Fruit fly (Drosophila melanogaster) whole organism, embryonic: Measurements from ENCODE around the gene CG9717.

Experiments
- Asciz ChIP-seq: fragments of 200-800 bp; sonication (Bioruptor generic); optimal IDR thresholded peaks from 2 replicates; lab custom pipeline; 2017; ENCODE audit warnings: missing biosample characterization, mild to moderate bottlenecking, missing genetic modification characterization, missing genetic modification reagents
- Atf-2 ChIP-seq: fragments of 200-800 bp; sonication (Bioruptor generic); optimal IDR thresholded peaks from 2 replicates; lab custom pipeline; 2016; ENCODE audit warnings: missing biosample characterization, missing genetic modification characterization
- B-H2 ChIP-seq: fragments of 200-800 bp; sonication (Bioruptor generic); optimal IDR thresholded peaks from 2 replicates; lab custom pipeline; 2018; ENCODE audit warnings: missing biosample characterization, mild to moderate bottlenecking, missing genetic modification characterization
- CG10147 ChIP-seq: fragments of 200-800 bp; sonication (Bioruptor generic); optimal IDR thresholded peaks from 2 replicates; lab custom pipeline; 2019; ENCODE audit warnings: missing biosample characterization, mild to moderate bottlenecking, missing genetic modification characterization, moderate library complexity
- CG10979 ChIP-seq: fragments of 200-800 bp; sonication (Bioruptor generic); optimal IDR thresholded peaks from 2 replicates; lab custom pipeline; 2018; ENCODE audit warnings: missing biosample characterization, mild to moderate bottlenecking, missing genetic modification characterization, moderate library complexity
- CG11696 ChIP-seq: fragments of 200-800 bp; sonication (Bioruptor generic); IDR thresholded peaks from 2 replicates; pipeline ENCODE4 v1.3.6; 2022; ENCODE audit warnings: missing biosample characterization, missing genetic modification characterization
- CG13296 ChIP-seq: fragments of 200-800 bp; sonication (Bioruptor generic); optimal IDR thresholded peaks from 3 replicates; lab custom pipeline; 2018; ENCODE audit warnings: missing biosample characterization, mild to moderate bottlenecking, missing genetic modification characterization
- CG14050 ChIP-seq: fragments of 200-800 bp; sonication (Bioruptor generic); IDR thresholded peaks from 3 replicates; pipeline ENCODE4 v1.3.6; 2022; ENCODE audit warnings: missing biosample characterization, missing genetic modification characterization
- CG18262 ChIP-seq: fragments of 200-800 bp; optimal IDR thresholded peaks from 3 replicates; lab custom pipeline; 2019; ENCODE audit warnings: missing biosample characterization, mild to moderate bottlenecking, missing genetic modification characterization, moderate library complexity
- CG2202 ChIP-seq: fragments of 200-800 bp; sonication (Bioruptor generic); optimal IDR thresholded peaks from 2 replicates; lab custom pipeline; 2018; ENCODE audit warnings: missing biosample characterization, mild to moderate bottlenecking, missing genetic modification characterization
- CG3281 ChIP-seq: fragments of 200-800 bp; sonication (Bioruptor generic); optimal IDR thresholded peaks from 3 replicates; lab custom pipeline; 2017; ENCODE audit warnings: missing biosample characterization, mild to moderate bottlenecking, missing genetic modification characterization
- CG4282 ChIP-seq: fragments of 200-800 bp; sonication (Bioruptor generic); optimal IDR thresholded peaks from 2 replicates; lab custom pipeline; 2016; ENCODE audit warnings: missing biosample characterization, missing genetic modification characterization
- CG6765 ChIP-seq: fragments of 200-800 bp; sonication (Bioruptor generic); optimal IDR thresholded peaks from 3 replicates; lab custom pipeline; 2017; ENCODE audit warnings: missing biosample characterization, mild to moderate bottlenecking, missing genetic modification characterization
- CG7372 ChIP-seq: fragments of 200-800 bp; sonication (Bioruptor generic); IDR thresholded peaks from 2 replicates; pipeline ENCODE4 v1.3.6; 2022; ENCODE audit warnings: missing biosample characterization, missing genetic modification characterization
- CG7786 ChIP-seq: fragments of 200-800 bp; sonication (Bioruptor generic); optimal IDR thresholded peaks from 2 replicates; lab custom pipeline; 2016; ENCODE audit warnings: missing biosample characterization, missing genetic modification characterization
- CG7963 ChIP-seq: fragments of 200-800 bp; sonication (Bioruptor generic); IDR thresholded peaks from 3 replicates; pipeline ENCODE4 v1.3.6; 2022; ENCODE audit warnings: missing biosample characterization, missing genetic modification characterization; ENCODE audit not compliant: partially characterized antibody
- CG8478 ChIP-seq: fragments of >200 bp; optimal IDR thresholded peaks from 2 replicates; lab custom pipeline; 2018
- Camta ChIP-seq: fragments of 200-800 bp; sonication (Bioruptor generic); optimal IDR thresholded peaks from 2 replicates; lab custom pipeline; 2016; ENCODE audit warnings: missing biosample characterization, missing genetic modification characterization
- D ChIP-seq, 2 experiments: fragments of 200-800 bp in 1 of 2; fragments of >200 bp in 1 of 2; sonication (Bioruptor generic) in 1 of 2; optimal IDR thresholded peaks; 2 replicates in 1 of 2; 3 replicates in 1 of 2; lab custom pipeline; 2017; ENCODE audit warnings: mild to moderate bottlenecking in 1 of 2, missing biosample characterization in 1 of 2, missing genetic modification characterization in 1 of 2, missing genetic modification reagents in 1 of 2
- Dip2 ChIP-seq: fragments of 200-800 bp; sonication (Bioruptor generic); IDR thresholded peaks from 2 replicates; pipeline ENCODE4 v1.3.6; 2022; ENCODE audit warnings: missing biosample characterization, missing genetic modification characterization
- Elba2 ChIP-seq: fragments of 200-800 bp; sonication (Bioruptor generic); optimal IDR thresholded peaks from 3 replicates; lab custom pipeline; 2016; ENCODE audit warnings: missing biosample characterization, missing genetic modification characterization
- H15 ChIP-seq: fragments of 200-800 bp; sonication (Bioruptor generic); IDR thresholded peaks from 3 replicates; pipeline ENCODE4 v1.3.6; 2022; ENCODE audit warnings: missing biosample characterization, missing genetic modification characterization
- HLH54F ChIP-seq: fragments of 200-800 bp; sonication (Bioruptor generic); optimal IDR thresholded peaks from 3 replicates; lab custom pipeline; 2016; ENCODE audit warnings: missing biosample characterization, missing genetic modification characterization
- Hey ChIP-seq: fragments of 200-800 bp; sonication (Bioruptor generic); optimal IDR thresholded peaks from 3 replicates; lab custom pipeline; 2018; ENCODE audit warnings: missing biosample characterization, mild to moderate bottlenecking, missing genetic modification characterization
- Hmr ChIP-seq: fragments of 200-800 bp; sonication (Bioruptor generic); optimal IDR thresholded peaks from 3 replicates; lab custom pipeline; 2017; ENCODE audit warnings: mild to moderate bottlenecking, missing biosample characterization, missing genetic modification reagents, missing genetic modification characterization
- Hr78 ChIP-seq, 2 experiments: fragments of 200-800 bp in 1 of 2; fragments of >200 bp in 1 of 2; sonication (Bioruptor generic) in 1 of 2; optimal IDR thresholded peaks; 2 replicates each; lab custom pipeline; 2017 to 2019; ENCODE audit warnings: missing biosample characterization in 2 of 2, missing genetic modification characterization in 2 of 2, mild to moderate bottlenecking in 1 of 2, moderate library complexity in 1 of 2
- Lpt ChIP-seq: fragments of >200 bp; optimal IDR thresholded peaks from 2 replicates; lab custom pipeline; 2018; ENCODE audit warnings: missing biosample characterization, missing genetic modification characterization
- MTF-1 ChIP-seq: fragments of 200-800 bp; sonication (Bioruptor generic); optimal IDR thresholded peaks from 2 replicates; lab custom pipeline; 2018; ENCODE audit warnings: missing biosample characterization, mild to moderate bottlenecking, missing genetic modification characterization, borderline replicate concordance
- Opbp ChIP-seq: fragments of 200-800 bp; sonication (Bioruptor generic); IDR thresholded peaks from 3 replicates; pipeline ENCODE4 v1.3.6; 2022; ENCODE audit warnings: missing biosample characterization, missing genetic modification characterization; ENCODE audit not compliant: partially characterized antibody
- ara ChIP-seq: fragments of 200-800 bp; sonication (Bioruptor generic); IDR thresholded peaks from 2 replicates; pipeline ENCODE4 v1.3.6; 2022; ENCODE audit warnings: missing biosample characterization, missing genetic modification characterization
- cwo ChIP-seq: fragments of 200-800 bp; sonication (Bioruptor generic); optimal IDR thresholded peaks from 3 replicates; lab custom pipeline; 2017; ENCODE audit warnings: missing biosample characterization, missing genetic modification characterization, mild to moderate bottlenecking, moderate library complexity, missing genetic modification reagents
- dm ChIP-seq: fragments of 200-800 bp; sonication (Bioruptor generic); optimal IDR thresholded peaks from 3 replicates; lab custom pipeline; 2016; ENCODE audit warnings: missing biosample characterization, missing genetic modification characterization
- dpn ChIP-seq, 2 experiments: fragments of 200-800 bp; sonication (Bioruptor generic); optimal IDR thresholded peaks; 3 replicates each; lab custom pipeline; 2016; ENCODE audit warnings: missing biosample characterization in 2 of 2, missing genetic modification characterization in 2 of 2
- ewg ChIP-seq: fragments of 200-800 bp; sonication (Bioruptor generic); optimal IDR thresholded peaks from 3 replicates; lab custom pipeline; 2017; ENCODE audit warnings: mild to moderate bottlenecking, missing biosample characterization, missing genetic modification reagents, missing genetic modification characterization
- exex ChIP-seq: fragments of 200-800 bp; sonication (Bioruptor generic); optimal IDR thresholded peaks from 4 replicates; lab custom pipeline; 2018; ENCODE audit warnings: missing biosample characterization, mild to moderate bottlenecking, missing genetic modification characterization, moderate library complexity
- gsb ChIP-seq: fragments of 200-800 bp; sonication (Bioruptor generic); IDR thresholded peaks from 2 replicates; pipeline ENCODE4 v1.3.6; 2022; ENCODE audit warnings: missing biosample characterization, missing genetic modification characterization
- gt ChIP-seq: fragments of 200-800 bp; sonication (Bioruptor generic); IDR thresholded peaks from 2 replicates; pipeline ENCODE4 v1.3.6; 2022; ENCODE audit warnings: missing biosample characterization, missing genetic modification characterization
- ham ChIP-seq: fragments of 200-800 bp; sonication (Bioruptor generic); IDR thresholded peaks from 2 replicates; pipeline ENCODE4 v1.3.6; 2022; ENCODE audit warnings: missing biosample characterization, missing genetic modification characterization
- hb ChIP-seq: fragments of 200-800 bp; sonication (Bioruptor generic); IDR thresholded peaks from 3 replicates; pipeline ENCODE4 v1.3.6; 2022; ENCODE audit warnings: missing biosample characterization, missing genetic modification characterization; ENCODE audit not compliant: partially characterized antibody
- hth ChIP-seq: fragments of >200 bp; optimal IDR thresholded peaks from 2 replicates; lab custom pipeline; 2017; ENCODE audit warnings: inconsistent platforms
- ken ChIP-seq: fragments of 200-800 bp; sonication (Bioruptor generic); IDR thresholded peaks from 3 replicates; pipeline ENCODE4 v1.3.6; 2022; ENCODE audit warnings: missing biosample characterization, missing genetic modification characterization
- lmd ChIP-seq: fragments of 200-800 bp; sonication (Bioruptor generic); IDR thresholded peaks from 2 replicates; pipeline ENCODE4 v1.3.6; 2022; ENCODE audit warnings: missing biosample characterization, missing genetic modification characterization
- ranshi ChIP-seq: fragments of 200-800 bp; sonication (Bioruptor generic); IDR thresholded peaks from 2 replicates; pipeline ENCODE4 v1.3.6; 2022; ENCODE audit warnings: missing biosample characterization, missing genetic modification characterization
- ro ChIP-seq: fragments of 200-800 bp; sonication (Bioruptor generic); IDR thresholded peaks from 2 replicates; pipeline ENCODE4 v1.3.6; 2022; ENCODE audit warnings: missing biosample characterization, missing genetic modification characterization
- schlank ChIP-seq: fragments of 200-800 bp; sonication (Bioruptor generic); optimal IDR thresholded peaks from 2 replicates; lab custom pipeline; 2018; ENCODE audit warnings: missing biosample characterization, mild to moderate bottlenecking, missing genetic modification characterization
- scrt ChIP-seq: fragments of 200-800 bp; sonication (Bioruptor generic); optimal IDR thresholded peaks from 2 replicates; lab custom pipeline; 2018; ENCODE audit warnings: missing biosample characterization, mild to moderate bottlenecking, missing genetic modification characterization, moderate library complexity
- sens ChIP-seq: fragments of 200-800 bp; sonication (Bioruptor generic); peaks from one replicate; lab custom pipeline; 2016; ENCODE audit warnings: missing biosample characterization, missing genetic modification characterization
- trem ChIP-seq: fragments of 200-800 bp; optimal IDR thresholded peaks from 3 replicates; lab custom pipeline; 2019; ENCODE audit warnings: missing biosample characterization, mild to moderate bottlenecking, missing genetic modification characterization, moderate library complexity
- vvl ChIP-seq: fragments of 200-800 bp; sonication (Bioruptor generic); IDR thresholded peaks from 2 replicates; pipeline ENCODE4 v1.3.6; 2022; ENCODE audit warnings: missing biosample characterization, missing genetic modification characterization

Gene CG9717

DNA sequence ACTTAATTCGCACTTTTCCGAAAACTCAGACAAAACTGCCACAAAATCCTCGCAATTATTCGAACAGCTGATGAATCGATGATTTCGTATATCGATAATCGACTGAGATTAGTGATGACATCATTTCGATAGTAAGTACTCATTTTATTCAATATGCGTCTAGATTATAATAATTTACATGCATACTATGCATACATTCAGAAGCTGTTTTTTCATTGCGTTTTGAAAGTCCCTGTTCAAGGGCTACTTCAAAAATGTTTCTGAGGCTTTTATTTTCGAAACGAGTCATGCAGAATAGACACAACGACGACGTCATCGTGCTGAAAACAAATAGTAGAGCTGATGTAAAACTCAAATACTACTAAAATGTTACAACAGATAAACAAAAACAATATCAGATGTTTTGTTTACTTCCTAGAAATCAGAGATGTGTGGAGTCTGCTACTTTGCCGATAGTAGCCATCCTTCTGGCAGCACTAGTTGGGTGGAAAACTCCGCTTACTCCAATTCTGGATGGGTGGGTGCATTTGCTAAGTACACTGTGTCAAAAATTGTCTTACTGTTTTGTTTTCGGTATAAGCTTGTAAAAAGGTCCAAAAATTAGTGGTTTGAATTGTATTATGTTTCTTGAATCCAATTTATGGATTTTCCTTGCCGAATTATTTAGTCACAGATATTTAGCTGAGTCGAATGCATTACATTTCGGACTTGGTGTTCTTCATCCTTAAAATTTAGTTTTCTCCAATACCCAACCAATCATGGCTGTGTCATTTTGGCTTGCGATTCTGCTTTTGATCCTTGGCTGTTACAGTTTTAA lies 14.5 kb upstream of the CG9717 start, which contains the start of the genes CG2246 and CG31021 (continued):
- TF ChIP-seq CG11696 (GFP tag; lab: Robert Waterston, UW) (no peak), Hr78 (GFP tag; optimal IDR thresholded peaks at IDR 0.05; lab: Kevin White, UChicago) (no peak), Lpt (no peak), CG2202 (tag; lab: Kevin White, UChicago) (no peak), ham (GFP tag; lab: Robert Waterston, UW) (no peak), CG3281 (no peak), CG7372 (peak; percentile 38; the same call in 1 of the 2 replicates), CG8478 (lab: Kevin White, UChicago) (no peak), dpn (GFP tag; optimal IDR thresholded peaks at IDR 0.05; lab: Kevin White, UChicago) (peak; percentile 52 to 59), CG10979 (peak; percentile 25), CG14050 (GFP tag; lab: Robert Waterston, UW) (no peak), Dip2 (no peak), exex (peak; percentile 9), ro (GFP tag; lab: Robert Waterston, UW) (no peak), Elba2 (GFP tag; lab: Kevin White, UChicago) (no peak), trem (peak; percentile 62), CG18262 (tag; lab: Kevin White, UChicago) (peak; percentile 47), MTF-1 (no peak), B-H2 (GFP tag; lab: Kevin White, UChicago) (peak; percentile 50), gt (GFP tag; lab: Robert Waterston, UW) (no peak), ranshi (GFP tag; lab: Robert Waterston, UW) (peak; percentile 25), Hmr (peak; percentile 83), vvl (peak; percentile 80; the same call in 1 of the 2 replicates), Camta (GFP tag; lab: Kevin White, UChicago) (peak; percentile 15), cwo (GFP tag; lab: Kevin White, UChicago) (no peak), ewg (GFP tag; lab: Kevin White, UChicago) (peak; percentile 5), CG6765 (no peak), scrt (GFP tag; lab: Kevin White, UChicago) (no peak), CG13296 (GFP tag; lab: Kevin White, UChicago) (no peak), dm (GFP tag; lab: Kevin White, UChicago) (peak; percentile 60), H15 (no peak), Opbp (peak; percentile 78), hb (GFP tag; lab: Robert Waterston, UW) (0 out of 3 replicates have a peak, but pooled peaks have one; percentile 73), CG4282 (GFP tag; lab: Kevin White, UChicago) (peak; percentile 66), D (optimal IDR thresholded peaks at IDR 0.05; lab: Kevin White, UChicago) (no peak), D (GFP tag; optimal IDR thresholded peaks at IDR 0.05; lab: Kevin White, UChicago) (no peak), ara (peak; percentile 42; the same call in 1 of the 2 replicates), HLH54F (GFP tag; lab: Kevin White, UChicago) (peak; percentile 72), Asciz (GFP tag; lab: Kevin White, UChicago) (no peak), Hey (tag; lab: Kevin White, UChicago) (no peak), CG7786 (GFP tag; lab: Kevin White, UChicago) (peak; percentile 56), lmd (GFP tag; lab: Robert Waterston, UW) (peak; percentile 36; the same call in 1 of the 2 replicates), gsb (GFP tag; lab: Robert Waterston, UW) (no peak), CG10147 (GFP tag; lab: Kevin White, UChicago) (peak; percentile 30), hth (lab: Kevin White, UChicago) (no peak), sens (peak; percentile 87), ken (GFP tag; lab: Robert Waterston, UW) (peak; percentile 57; the same call in 1 of the 3 replicates), CG7963 (GFP tag; lab: Robert Waterston, UW) (peak; percentile 76; the same call in 2 of the 3 replicates), Atf-2 (peak; percentile 52), schlank (tag; lab: Kevin White, UChicago) (no peak)
